Worm (Caenorhabditis elegans): Measurements from ENCODE around the gene F41C3.8.

F41C3.8 gene

DNA sequence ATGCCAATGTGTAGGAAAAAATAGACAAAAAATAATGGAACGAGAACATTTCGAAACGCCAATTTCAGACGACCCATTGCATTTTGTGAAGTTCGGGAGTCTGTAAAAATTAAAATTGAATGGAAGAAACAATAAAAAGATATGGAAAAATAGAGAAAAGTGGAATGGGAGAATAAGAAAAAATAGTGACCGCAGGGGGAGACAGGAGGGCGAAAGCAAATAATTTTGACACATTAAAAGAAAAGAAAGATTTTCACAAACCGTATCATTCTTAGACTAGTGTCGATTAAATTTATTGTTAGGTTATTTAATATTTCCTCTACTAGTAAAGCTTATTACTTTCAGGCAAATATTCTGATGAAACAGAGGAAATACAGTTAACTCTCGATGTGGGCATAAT lies 18.0 kb downstream of the F41C3.8 start, which contains the start of gene F41C3.11:
F41C3.11 (minus strand) TSS at position 101 of the 400 bp plus-strand sequence.
- TF ChIP-seq egl-13 (tag; optimal IDR thresholded peaks at IDR 0.05) = no peak
- TF ChIP-seq blmp-1 (tag; optimal IDR thresholded peaks at IDR 0.05) = peak; percentile 25

DNA sequence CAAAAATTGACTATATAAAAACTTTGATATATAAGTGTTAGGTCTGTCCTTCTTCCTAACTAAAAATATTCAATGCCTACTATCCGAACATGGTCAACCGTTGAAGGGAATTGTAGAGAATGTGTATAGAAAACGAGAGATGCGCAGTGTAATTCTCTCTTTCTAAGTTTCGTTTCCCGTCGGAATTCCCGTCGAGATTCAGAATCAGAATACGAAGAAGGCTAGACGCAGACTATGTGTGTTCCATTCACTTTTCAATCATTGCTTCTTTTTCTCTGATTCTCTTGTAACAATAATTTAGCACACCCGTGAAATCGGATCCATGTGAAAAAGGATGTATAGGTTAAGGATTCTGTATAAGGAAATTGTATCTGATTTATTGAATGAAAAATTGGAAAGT lies 18.6 kb downstream of the F41C3.8 start:
- TF ChIP-seq skn-1 (tag; optimal IDR thresholded peaks at IDR 0.05) (no peak), lin-14 (GFP tag; optimal IDR thresholded peaks at IDR 0.05) (peak; percentile 65), nhr-76 (tag; optimal IDR thresholded peaks at IDR 0.05) (no peak), blmp-1 (tag; optimal IDR thresholded peaks at IDR 0.05) (peak; percentile 100), nhr-85 (tag) (peak; percentile 54), nhr-71 (tag; optimal IDR thresholded peaks at IDR 0.05) (no peak), lin-39 (tag; optimal IDR thresholded peaks at IDR 0.05) (no peak), lsy-2 (tag; optimal IDR thresholded peaks at IDR 0.05) (peak in 1 of 2 experiments; percentile 11), vab-15 (tag; optimal IDR thresholded peaks at IDR 0.05) (no peak)

DNA sequence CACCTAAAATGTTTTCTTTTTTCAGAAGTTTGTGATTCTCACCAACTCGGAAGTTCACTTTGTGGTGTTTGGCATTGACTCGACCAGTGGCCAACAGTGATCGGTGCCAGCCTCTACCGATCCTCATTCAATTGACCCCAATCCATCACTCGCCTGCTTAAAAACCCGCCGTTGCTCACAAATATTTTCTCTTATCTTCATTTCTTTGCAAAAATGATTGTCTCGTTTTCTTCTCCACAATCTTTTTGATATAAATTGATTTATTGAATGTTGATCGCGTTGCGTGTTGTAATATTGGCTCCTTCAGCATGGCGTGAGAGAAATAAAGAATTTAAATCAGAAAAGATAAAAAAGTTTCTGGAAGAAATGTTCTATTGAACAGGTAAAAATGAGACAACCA lies 20.7 kb downstream of the F41C3.8 start:
- TF ChIP-seq nhr-237 (tag; optimal IDR thresholded peaks at IDR 0.05) = no peak
- TF ChIP-seq ceh-88 (GFP tag; IDR thresholded peaks at IDR 0.05) = no peak
- TF ChIP-seq ets-5 (GFP tag; IDR thresholded peaks at IDR 0.05) = no peak
- peak; percentile 60 for TF ChIP-seq lin-14 (GFP tag; optimal IDR thresholded peaks at IDR 0.05)
- no peak for TF ChIP-seq ceh-63 (GFP tag; optimal IDR thresholded peaks at IDR 0.05)
- no peak for TF ChIP-seq lin-13 (GFP tag; optimal IDR thresholded peaks at IDR 0.05)
- TF ChIP-seq nhr-12 (tag; optimal IDR thresholded peaks at IDR 0.05) = no peak
- TF ChIP-seq swsn-7 (tag; optimal IDR thresholded peaks at IDR 0.05) = no peak
- TF ChIP-seq fos-1 (tag; optimal IDR thresholded peaks at IDR 0.05) = no peak
- TF ChIP-seq fkh-10 (GFP tag; optimal IDR thresholded peaks at IDR 0.05) = no peak
- TF ChIP-seq efl-3 (GFP tag; optimal IDR thresholded peaks at IDR 0.05) = no peak
- TF ChIP-seq aly-2 (tag; optimal IDR thresholded peaks at IDR 0.05) = no peak
- no peak for TF ChIP-seq vab-15 (tag; optimal IDR thresholded peaks at IDR 0.05)
- no peak for TF ChIP-seq egl-13 (tag; optimal IDR thresholded peaks at IDR 0.05)
- no peak for TF ChIP-seq lin-15B (tag; optimal IDR thresholded peaks at IDR 0.05)
- TF ChIP-seq nhr-71 (tag; optimal IDR thresholded peaks at IDR 0.05) = peak; percentile 65
- TF ChIP-seq snu-23 (GFP tag; optimal IDR thresholded peaks at IDR 0.05) = peak; percentile 19
- TF ChIP-seq nhr-76 (tag; optimal IDR thresholded peaks at IDR 0.05) = no peak
- TF ChIP-seq isw-1 (GFP tag; IDR thresholded peaks at IDR 0.05) = no peak
- TF ChIP-seq pqm-1 (tag; optimal IDR thresholded peaks at IDR 0.05) = no peak
- TF ChIP-seq fkh-8 (tag; optimal IDR thresholded peaks at IDR 0.05) = no peak
- no peak for TF ChIP-seq grh-1 (GFP tag; IDR thresholded peaks at IDR 0.05)
- no peak for TF ChIP-seq ceh-8 (GFP tag; optimal IDR thresholded peaks at IDR 0.05)
- TF ChIP-seq jun-1 (tag; optimal IDR thresholded peaks at IDR 0.05) = no peak
- TF ChIP-seq nhr-11 (tag; optimal IDR thresholded peaks at IDR 0.05) = no peak
- no peak for TF ChIP-seq tlp-1 (tag; optimal IDR thresholded peaks at IDR 0.05)
- TF ChIP-seq nhr-77 (tag; optimal IDR thresholded peaks at IDR 0.05) = no peak
- no peak for TF ChIP-seq unc-62 (GFP tag; optimal IDR thresholded peaks at IDR 0.05)
- no peak for TF ChIP-seq zip-4 (GFP tag; optimal IDR thresholded peaks at IDR 0.05)
- TF ChIP-seq hlh-17 (GFP tag; optimal IDR thresholded peaks at IDR 0.05; ENCODE audit: borderline replicate concordance) = no peak
- no peak for TF ChIP-seq aha-1 (tag; optimal IDR thresholded peaks at IDR 0.05)
- no peak for TF ChIP-seq mep-1 (tag; optimal IDR thresholded peaks at IDR 0.05)
- no peak for TF ChIP-seq C34B4.2 (tag; optimal IDR thresholded peaks at IDR 0.05)
- TF ChIP-seq elt-2 (tag; optimal IDR thresholded peaks at IDR 0.05) = no peak
- no peak for TF ChIP-seq nhr-84 (tag; optimal IDR thresholded peaks at IDR 0.05)
- no peak for TF ChIP-seq sox-4 (tag; optimal IDR thresholded peaks at IDR 0.05)
- no peak for TF ChIP-seq sptf-1 (tag; optimal IDR thresholded peaks at IDR 0.05)
- TF ChIP-seq sup-37 (GFP tag; optimal IDR thresholded peaks at IDR 0.05) = no peak
- TF ChIP-seq fkh-4 (tag; optimal IDR thresholded peaks at IDR 0.05; ENCODE audit: borderline replicate concordance) = no peak
- no peak for TF ChIP-seq dsc-1 (tag; optimal IDR thresholded peaks at IDR 0.05)
- TF ChIP-seq lir-3 (tag; optimal IDR thresholded peaks at IDR 0.05; ENCODE audit: poor library complexity) = no peak
- peak; percentile 58 for TF ChIP-seq pag-3 (tag; optimal IDR thresholded peaks at IDR 0.05; ENCODE audit: borderline replicate concordance, insufficient read depth)
- peak in 1 of 2 experiments; percentile 12 for TF ChIP-seq efl-1 (optimal IDR thresholded peaks at IDR 0.05)
- TF ChIP-seq efl-1 (GFP tag; optimal IDR thresholded peaks at IDR 0.05 in 1 of 2) = peak in 1 of 2 experiments; percentile 82
- no peak for TF ChIP-seq skn-1 (tag; optimal IDR thresholded peaks at IDR 0.05)
